Fruit fly (Drosophila melanogaster) whole organism, embryonic: ENCODE data around the gene Agpat3.

Experiments used
- Abd-B ChIP-seq: fragments of 200-800 bp; sonication (Bioruptor generic); optimal IDR thresholded peaks from 2 replicates; lab custom pipeline; 2018; ENCODE audit warnings: missing biosample characterization, mild to moderate bottlenecking, missing genetic modification characterization, moderate library complexity
- Atf6 ChIP-seq: fragments of 200-800 bp; sonication (Bioruptor generic); IDR thresholded peaks from 2 replicates; pipeline ENCODE4 v1.3.6; 2022; ENCODE audit warnings: missing biosample characterization, missing genetic modification characterization
- B-H2 ChIP-seq: fragments of 200-800 bp; sonication (Bioruptor generic); optimal IDR thresholded peaks from 2 replicates; lab custom pipeline; 2018; ENCODE audit warnings: missing biosample characterization, mild to moderate bottlenecking, missing genetic modification characterization
- CG11093 ChIP-seq: fragments of 200-800 bp; sonication (Bioruptor generic); IDR thresholded peaks from 3 replicates; pipeline ENCODE4 v1.3.6; 2022; ENCODE audit warnings: missing biosample characterization, missing genetic modification characterization
- CG12104 ChIP-seq: fragments of 200-800 bp; sonication (Bioruptor generic); optimal IDR thresholded peaks from 3 replicates; lab custom pipeline; 2016; ENCODE audit warnings: missing biosample characterization, missing genetic modification characterization
- CG12942 ChIP-seq: fragments of 200-800 bp; sonication (Bioruptor generic); optimal IDR thresholded peaks from 3 replicates; lab custom pipeline; 2016; ENCODE audit warnings: missing biosample characterization, missing genetic modification characterization
- CG16813 ChIP-seq: fragments of 200-800 bp; sonication (Bioruptor generic); IDR thresholded peaks from 3 replicates; pipeline ENCODE4 v1.3.6; 2022; ENCODE audit warnings: missing biosample characterization, missing genetic modification characterization; ENCODE audit not compliant: partially characterized antibody
- CG17361 ChIP-seq: fragments of 200-800 bp; sonication (Bioruptor generic); IDR thresholded peaks from 3 replicates; pipeline ENCODE4 v1.3.6; 2022; ENCODE audit warnings: missing biosample characterization, missing genetic modification characterization
- CG17385 ChIP-seq: fragments of 200-800 bp; sonication (Bioruptor generic); optimal IDR thresholded peaks from 3 replicates; lab custom pipeline; 2018; ENCODE audit warnings: missing biosample characterization, mild to moderate bottlenecking, missing genetic modification characterization
- CG18599 ChIP-seq: fragments of 200-800 bp; sonication (Bioruptor generic); optimal IDR thresholded peaks from 3 replicates; lab custom pipeline; 2017; ENCODE audit warnings: missing biosample characterization, missing genetic modification characterization, mild to moderate bottlenecking, moderate library complexity, missing genetic modification reagents
- CG2116 ChIP-seq: fragments of 200-800 bp; sonication (Bioruptor generic); optimal IDR thresholded peaks from 3 replicates; lab custom pipeline; 2018; ENCODE audit warnings: missing biosample characterization, mild to moderate bottlenecking, missing genetic modification characterization
- CG2120 ChIP-seq: fragments of 200-800 bp; sonication (Bioruptor generic); optimal IDR thresholded peaks from 3 replicates; lab custom pipeline; 2016; ENCODE audit warnings: missing biosample characterization, missing genetic modification characterization
- CG2889 ChIP-seq: fragments of 200-800 bp; sonication (Bioruptor generic); IDR thresholded peaks from 3 replicates; pipeline ENCODE4 v1.3.6; 2022; ENCODE audit warnings: missing biosample characterization, missing genetic modification characterization
- CG34224 ChIP-seq: fragments of 200-800 bp; sonication (Bioruptor generic); IDR thresholded peaks from 3 replicates; pipeline ENCODE4 v1.3.6; 2022; ENCODE audit warnings: missing biosample characterization, missing genetic modification characterization; ENCODE audit not compliant: partially characterized antibody
- CG6689 ChIP-seq: fragments of 200-800 bp; sonication (Bioruptor generic); IDR thresholded peaks from 2 replicates; pipeline ENCODE4 v1.3.6; 2022; ENCODE audit warnings: missing biosample characterization, missing genetic modification characterization
- CG6791 ChIP-seq: fragments of 200-800 bp; sonication (Bioruptor generic); IDR thresholded peaks from 3 replicates; pipeline ENCODE4 v1.3.6; 2022; ENCODE audit warnings: missing biosample characterization, missing genetic modification characterization; ENCODE audit not compliant: partially characterized antibody
- CG7839 ChIP-seq: fragments of 200-800 bp; sonication (Bioruptor generic); optimal IDR thresholded peaks from 3 replicates; lab custom pipeline; 2018; ENCODE audit warnings: missing biosample characterization, mild to moderate bottlenecking, missing genetic modification characterization, moderate library complexity
- CG8478 ChIP-seq: fragments of >200 bp; optimal IDR thresholded peaks from 2 replicates; lab custom pipeline; 2018
- CG9876 ChIP-seq: fragments of 200-800 bp; sonication (Bioruptor generic); optimal IDR thresholded peaks from 2 replicates; lab custom pipeline; 2016; ENCODE audit warnings: missing biosample characterization, missing genetic modification characterization
- Deaf1 ChIP-seq: fragments of 200-800 bp; optimal IDR thresholded peaks from 3 replicates; lab custom pipeline; 2019; ENCODE audit warnings: missing biosample characterization, mild to moderate bottlenecking, missing genetic modification characterization, moderate library complexity
- Ets65A ChIP-seq: fragments of 200-800 bp; sonication (Bioruptor generic); peaks from one replicate; lab custom pipeline; 2016; ENCODE audit warnings: missing biosample characterization, missing genetic modification characterization
- Fer2 ChIP-seq: fragments of 200-800 bp; sonication (Bioruptor generic); optimal IDR thresholded peaks from 2 replicates; lab custom pipeline; 2018; ENCODE audit warnings: missing biosample characterization, mild to moderate bottlenecking, missing genetic modification characterization, moderate library complexity
- HLH3B ChIP-seq: fragments of 200-800 bp; sonication (Bioruptor generic); IDR thresholded peaks from 2 replicates; pipeline ENCODE4 v1.3.6; 2022; ENCODE audit warnings: missing biosample characterization, missing genetic modification characterization
- Hr3 ChIP-seq: fragments of 200-800 bp; sonication (Bioruptor generic); optimal IDR thresholded peaks from 3 replicates; lab custom pipeline; 2016; ENCODE audit warnings: missing biosample characterization, missing genetic modification characterization
- Max ChIP-seq: fragments of 200-800 bp; sonication (Bioruptor generic); optimal IDR thresholded peaks from 2 replicates; lab custom pipeline; 2016; ENCODE audit warnings: missing biosample characterization, mild to moderate bottlenecking, missing genetic modification characterization
- Med ChIP-seq: fragments of 200-800 bp; sonication (Bioruptor generic); peaks from one replicate; lab custom pipeline; 2016; ENCODE audit warnings: missing biosample characterization, missing genetic modification characterization, mild to moderate bottlenecking, inconsistent platforms, moderate library complexity
- Mrtf ChIP-seq: fragments of 200-800 bp; sonication (Bioruptor generic); IDR thresholded peaks from 3 replicates; pipeline ENCODE4 v1.3.6; 2022; ENCODE audit warnings: missing biosample characterization, missing genetic modification characterization
- Nf-YC ChIP-seq: fragments of 200-800 bp; optimal IDR thresholded peaks from 3 replicates; lab custom pipeline; 2019; ENCODE audit warnings: missing biosample characterization, mild to moderate bottlenecking, missing genetic modification characterization, moderate library complexity
- ac ChIP-seq: fragments of 200-800 bp; sonication (Bioruptor generic); optimal IDR thresholded peaks from 3 replicates; lab custom pipeline; 2017; ENCODE audit warnings: missing biosample characterization, mild to moderate bottlenecking, missing genetic modification characterization
- aop ChIP-seq: fragments of 200-800 bp; sonication (Bioruptor generic); IDR thresholded peaks from 2 replicates; pipeline ENCODE4 v1.3.6; 2022; ENCODE audit warnings: missing biosample characterization, missing genetic modification characterization
- ase ChIP-seq: fragments of 200-800 bp; sonication (Bioruptor generic); IDR thresholded peaks from 3 replicates; pipeline ENCODE4 v1.3.6; 2022; ENCODE audit warnings: missing biosample characterization, missing genetic modification characterization
- bab2 ChIP-seq: fragments of 200-800 bp; sonication (Bioruptor generic); optimal IDR thresholded peaks from 2 replicates; lab custom pipeline; 2016; ENCODE audit warnings: missing biosample characterization, missing genetic modification characterization
- cg ChIP-seq: fragments of 200-800 bp; sonication (Bioruptor generic); optimal IDR thresholded peaks from 3 replicates; lab custom pipeline; 2019; ENCODE audit warnings: missing biosample characterization, mild to moderate bottlenecking, missing genetic modification characterization, moderate library complexity
- cwo ChIP-seq: fragments of 200-800 bp; sonication (Bioruptor generic); optimal IDR thresholded peaks from 3 replicates; lab custom pipeline; 2017; ENCODE audit warnings: missing biosample characterization, missing genetic modification characterization, mild to moderate bottlenecking, moderate library complexity, missing genetic modification reagents
- disco-r ChIP-seq: fragments of 200-800 bp; sonication (Bioruptor generic); optimal IDR thresholded peaks from 2 replicates; lab custom pipeline; 2016; ENCODE audit warnings: missing biosample characterization, missing genetic modification characterization
- dysf ChIP-seq: fragments of 200-800 bp; sonication (Bioruptor generic); IDR thresholded peaks from 3 replicates; pipeline ENCODE4 v1.3.6; 2022; ENCODE audit warnings: missing biosample characterization, missing genetic modification characterization
- eyg ChIP-seq: fragments of 200-800 bp; sonication (Bioruptor generic); optimal IDR thresholded peaks from 3 replicates; lab custom pipeline; 2016; ENCODE audit warnings: missing biosample characterization, missing genetic modification characterization
- fd64A ChIP-seq: fragments of 200-800 bp; sonication (Bioruptor generic); optimal IDR thresholded peaks from 3 replicates; lab custom pipeline; 2018; ENCODE audit warnings: missing biosample characterization, mild to moderate bottlenecking, missing genetic modification characterization
- gce ChIP-seq: fragments of 200-800 bp; sonication (Bioruptor generic); IDR thresholded peaks from 3 replicates; pipeline ENCODE4 v1.3.6; 2022; ENCODE audit warnings: missing biosample characterization, missing genetic modification characterization
- gcm ChIP-seq: fragments of 200-800 bp; sonication (Bioruptor generic); optimal IDR thresholded peaks from 2 replicates; lab custom pipeline; 2019; ENCODE audit warnings: missing biosample characterization, mild to moderate bottlenecking, missing genetic modification characterization, moderate library complexity
- gfzf ChIP-seq: fragments of 200-800 bp; sonication (Bioruptor generic); optimal IDR thresholded peaks from 2 replicates; lab custom pipeline; 2016; ENCODE audit warnings: missing biosample characterization, mild to moderate bottlenecking, missing genetic modification characterization, moderate library complexity
- grau ChIP-seq: fragments of 200-800 bp; optimal IDR thresholded peaks from 3 replicates; lab custom pipeline; 2019; ENCODE audit warnings: missing biosample characterization, mild to moderate bottlenecking, missing genetic modification characterization, moderate library complexity
- jumu ChIP-seq: fragments of 200-800 bp; sonication (Bioruptor generic); optimal IDR thresholded peaks from 3 replicates; lab custom pipeline; 2016; ENCODE audit warnings: missing biosample characterization, missing genetic modification characterization
- ken ChIP-seq: fragments of 200-800 bp; sonication (Bioruptor generic); IDR thresholded peaks from 3 replicates; pipeline ENCODE4 v1.3.6; 2022; ENCODE audit warnings: missing biosample characterization, missing genetic modification characterization
- lov ChIP-seq, 2 experiments: fragments of 200-800 bp in 1 of 2; fragments of >200 bp in 1 of 2; sonication (Bioruptor generic) in 1 of 2; IDR thresholded peaks in 1 of 2; optimal IDR thresholded peaks in 1 of 2; 2 replicates in 1 of 2; 3 replicates in 1 of 2; pipeline versions ENCODE4 v1.3.6 to Lab custom; 2017 to 2022; ENCODE audit warnings: missing biosample characterization in 1 of 2, missing genetic modification characterization in 1 of 2
- onecut ChIP-seq: fragments of 200-800 bp; sonication (Bioruptor generic); IDR thresholded peaks from 2 replicates; pipeline ENCODE4 v1.3.6; 2022; ENCODE audit warnings: missing biosample characterization, missing genetic modification characterization
- pnt ChIP-seq: fragments of 200-800 bp; sonication (Bioruptor generic); optimal IDR thresholded peaks from 3 replicates; lab custom pipeline; 2016; ENCODE audit warnings: missing biosample characterization, missing genetic modification characterization
- twi ChIP-seq: fragments of 200-800 bp; optimal IDR thresholded peaks from 2 replicates; lab custom pipeline; 2019; ENCODE audit warnings: missing biosample characterization, mild to moderate bottlenecking, missing genetic modification characterization, moderate library complexity
- unpg ChIP-seq: fragments of 200-800 bp; sonication (Bioruptor generic); optimal IDR thresholded peaks from 3 replicates; lab custom pipeline; 2018; ENCODE audit warnings: missing biosample characterization, mild to moderate bottlenecking, missing genetic modification characterization, moderate library complexity
- yki ChIP-seq: fragments of >200 bp; optimal IDR thresholded peaks from 3 replicates; lab custom pipeline; 2018
- zf30C ChIP-seq: fragments of 200-800 bp; sonication (Bioruptor generic); optimal IDR thresholded peaks from 3 replicates; lab custom pipeline; 2018; ENCODE audit warnings: missing biosample characterization, mild to moderate bottlenecking, missing genetic modification characterization

Agpat3 gene

DNA sequence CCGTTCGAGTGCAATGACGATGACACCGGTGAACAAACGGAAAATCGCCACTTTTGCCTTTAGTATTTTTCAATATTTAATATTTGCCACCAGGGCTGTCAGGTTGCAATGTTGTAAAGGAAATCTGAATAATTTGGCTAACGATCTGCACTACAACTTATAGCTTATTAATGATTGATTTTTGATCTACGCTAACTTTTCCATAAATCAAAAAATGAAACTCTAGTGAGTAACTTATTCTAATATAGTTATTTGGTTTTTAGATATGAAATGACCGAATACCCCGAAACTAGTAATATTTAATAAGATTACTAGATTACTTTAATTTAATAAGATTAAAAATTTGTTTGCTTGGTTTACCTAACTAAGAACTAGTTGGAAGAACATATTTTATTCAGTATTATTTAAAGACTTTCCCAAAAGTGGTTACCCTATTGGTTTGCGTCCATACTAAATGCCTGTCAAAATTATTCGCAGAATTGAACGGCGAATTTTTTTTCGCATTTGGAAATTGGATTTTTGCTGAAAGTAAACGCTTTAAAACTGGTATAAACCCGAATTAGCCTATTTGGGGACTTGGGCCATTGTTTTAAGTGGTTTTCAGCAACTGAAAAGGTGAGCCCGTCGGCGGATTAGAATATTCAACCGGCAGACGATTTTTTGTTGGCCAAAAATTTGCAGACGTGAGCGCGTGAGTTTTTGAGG lies at the start of gene Agpat3, which contains the start of gene RAF2 (continued):
- TF ChIP-seq CG17385 (no peak), Mrtf (GFP tag; lab: Robert Waterston, UW) (no peak), jumu (no peak), Fer2 (tag; lab: Kevin White, UChicago) (no peak), gcm (no peak), lov (optimal IDR thresholded peaks at IDR 0.05; lab: Kevin White, UChicago) (no peak), lov (GFP tag; IDR thresholded peaks at IDR 0.05; lab: Robert Waterston, UW) (no peak), ken (GFP tag; lab: Robert Waterston, UW) (peak; percentile 34; the same call in 1 of the 3 replicates), CG17361 (peak; percentile 77; the same call in 2 of the 3 replicates), CG12104 (peak; percentile 57), Med (GFP tag; lab: Kevin White, UChicago) (peak; percentile 82), CG12942 (GFP tag; lab: Kevin White, UChicago) (no peak), disco-r (no peak), zf30C (no peak), CG2889 (GFP tag; lab: Robert Waterston, UW) (no peak), Atf6 (GFP tag; lab: Robert Waterston, UW) (no peak), CG2116 (peak; percentile 45), gce (no peak), Abd-B (GFP tag; lab: Kevin White, UChicago) (peak; percentile 81), ase (GFP tag; lab: Robert Waterston, UW) (no peak), unpg (no peak), gfzf (peak; percentile 80), Nf-YC (tag; lab: Kevin White, UChicago) (peak; percentile 13), CG9876 (GFP tag; lab: Kevin White, UChicago) (no peak), grau (tag; lab: Kevin White, UChicago) (peak; percentile 54), twi (tag; lab: Kevin White, UChicago) (no peak), CG7839 (tag; lab: Kevin White, UChicago) (peak; percentile 57), Ets65A (GFP tag; lab: Kevin White, UChicago) (peak; percentile 85), CG2120 (peak; percentile 34), dysf (GFP tag; lab: Robert Waterston, UW) (peak; percentile 56; the same call in 1 of the 3 replicates), CG11093 (GFP tag; lab: Robert Waterston, UW) (no peak), CG6689 (GFP tag; lab: Robert Waterston, UW) (peak; percentile 64), CG6791 (GFP tag; lab: Robert Waterston, UW) (no peak), CG18599 (GFP tag; lab: Kevin White, UChicago) (no peak), Deaf1 (tag; lab: Kevin White, UChicago) (no peak), cg (GFP tag; lab: Kevin White, UChicago) (no peak), ac (GFP tag; lab: Kevin White, UChicago) (no peak), bab2 (GFP tag; lab: Kevin White, UChicago) (peak; percentile 40), B-H2 (no peak), CG16813 (GFP tag; lab: Robert Waterston, UW) (no peak), CG8478 (no peak), onecut (GFP tag; lab: Robert Waterston, UW) (no peak), CG34224 (no peak), yki (lab: Kevin White, UChicago) (no peak), Max (GFP tag; lab: Kevin White, UChicago) (peak; percentile 19), aop (no peak), Hr3 (GFP tag; lab: Kevin White, UChicago) (peak; percentile 67), eyg (GFP tag; lab: Kevin White, UChicago) (no peak), HLH3B (GFP tag; lab: Robert Waterston, UW) (peak; percentile 31; the same call in 1 of the 2 replicates), fd64A (GFP tag; lab: Kevin White, UChicago) (no peak), pnt (GFP tag; lab: Kevin White, UChicago) (no peak), cwo (GFP tag; lab: Kevin White, UChicago) (no peak)
